Worm (Caenorhabditis elegans) whole organism, L4/young adult: ENCODE data around the gene trd-1.

Experiments used
- W03F9.2 ChIP-seq: fragments of 150-350 bp; optimal IDR thresholded peaks from 2 replicates; lab custom pipeline; 2014; ENCODE audit warnings: missing biosample characterization, missing genetic modification characterization
- him-1 ChIP-seq: sonication (generic microtip); optimal IDR thresholded peaks from 2 replicates; lab custom pipeline; 2016; ENCODE audit warnings: missing genotype, missing genetic modification reagents, missing genetic modification characterization, missing compliant biosample characterization

DNA sequence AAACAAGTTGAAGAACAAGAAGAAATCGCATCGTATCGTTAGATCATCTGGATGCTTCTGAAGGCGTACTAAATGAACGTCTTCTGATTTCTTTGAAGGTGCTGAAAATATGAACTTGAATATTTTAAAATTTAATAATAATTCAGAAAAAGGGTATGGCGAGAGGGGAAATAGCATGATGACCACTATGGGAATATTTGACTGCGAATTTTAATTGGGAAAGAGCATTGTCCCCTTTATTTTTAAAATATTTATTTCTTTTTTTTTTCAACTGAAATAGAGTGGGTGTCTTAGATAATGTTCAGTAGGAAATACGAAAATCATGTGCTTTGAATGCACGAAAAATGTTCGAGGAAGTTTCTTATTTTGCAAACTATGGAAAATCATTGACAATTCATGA, 9.3 kb downstream of the trd-1 start, which contains the start of gene lgc-50:
- no peak for TF ChIP-seq W03F9.2
- TF ChIP-seq him-1 (tag; lab: Kevin White, UChicago): no peak
